Fruit fly (Drosophila melanogaster) whole organism, wandering third instar larva: ENCODE results near the gene CG5510.

Experiments
- Dfd ChIP-seq: fragments of >200 bp; optimal IDR thresholded peaks from 2 replicates; lab custom pipeline; 2017; ENCODE audit warnings: missing biosample characterization, missing genetic modification characterization
- OdsH ChIP-seq: fragments of 200-800 bp; sonication (Bioruptor generic); optimal IDR thresholded peaks from 2 replicates; lab custom pipeline; 2016; ENCODE audit warnings: missing biosample characterization, mild to moderate bottlenecking, missing genetic modification characterization
- Rel ChIP-seq, 2 experiments: fragments of 200-800 bp; sonication (Bioruptor generic) in 1 of 2; optimal IDR thresholded peaks; 2 replicates in 1 of 2; 3 replicates in 1 of 2; lab custom pipeline; 2016 to 2019; ENCODE audit warnings: mild to moderate bottlenecking in 2 of 2, missing biosample characterization in 2 of 2, missing genetic modification characterization in 2 of 2, moderate library complexity in 1 of 2
- br ChIP-seq: fragments of 200-800 bp; sonication (Bioruptor generic); optimal IDR thresholded peaks from 2 replicates; lab custom pipeline; 2016; ENCODE audit warnings: missing biosample characterization, missing genetic modification characterization
- fru ChIP-seq: fragments of 200-800 bp; sonication (Bioruptor generic); optimal IDR thresholded peaks from 3 replicates; lab custom pipeline; 2016; ENCODE audit warnings: missing biosample characterization, mild to moderate bottlenecking, missing genetic modification characterization
- rgr ChIP-seq: fragments of 200-800 bp; sonication (Bioruptor generic); optimal IDR thresholded peaks from 3 replicates; lab custom pipeline; 2016; ENCODE audit warnings: missing biosample characterization, mild to moderate bottlenecking, missing genetic modification characterization
- usp ChIP-seq: fragments of >200 bp; optimal IDR thresholded peaks from 2 replicates; lab custom pipeline; 2017; ENCODE audit warnings: missing biosample characterization, missing genetic modification characterization

DNA sequence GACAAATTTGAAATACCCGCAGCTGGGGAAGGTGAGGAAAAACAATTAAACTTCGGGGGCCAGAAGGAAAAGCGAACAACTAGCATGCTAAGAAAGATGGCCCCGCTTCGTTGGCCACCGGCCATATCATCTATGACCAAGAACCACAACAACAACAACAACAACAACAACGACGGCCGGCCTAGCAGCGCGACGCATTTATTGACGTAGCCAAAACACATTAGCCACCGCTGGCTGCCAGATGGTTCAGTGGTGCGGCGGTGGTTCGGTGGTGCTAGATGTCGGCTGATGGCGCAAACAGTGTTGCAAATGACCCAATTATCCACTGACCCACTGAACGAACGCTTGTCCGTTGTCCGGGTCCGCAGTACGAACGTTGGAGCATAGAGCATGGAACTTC, 44.3 kb upstream of the CG5510 start:
- TF ChIP-seq Rel (GFP tag; optimal IDR thresholded peaks at IDR 0.05; lab: Kevin White, UChicago), result no peak
- TF ChIP-seq Rel (tag; optimal IDR thresholded peaks at IDR 0.05; lab: Kevin White, UChicago), result no peak
- no peak for TF ChIP-seq OdsH (GFP tag; lab: Kevin White, UChicago)
- TF ChIP-seq rgr (GFP tag; lab: Kevin White, UChicago), result no peak
- no peak for TF ChIP-seq usp (GFP tag; lab: Kevin White, UChicago)
- no peak for TF ChIP-seq Dfd
- TF ChIP-seq fru (GFP tag; lab: Kevin White, UChicago), result no peak
- no peak for TF ChIP-seq br (GFP tag; lab: Kevin White, UChicago)
